Fruit fly (Drosophila melanogaster): ENCODE measurements around the gene ttk.

Gene ttk

DNA sequence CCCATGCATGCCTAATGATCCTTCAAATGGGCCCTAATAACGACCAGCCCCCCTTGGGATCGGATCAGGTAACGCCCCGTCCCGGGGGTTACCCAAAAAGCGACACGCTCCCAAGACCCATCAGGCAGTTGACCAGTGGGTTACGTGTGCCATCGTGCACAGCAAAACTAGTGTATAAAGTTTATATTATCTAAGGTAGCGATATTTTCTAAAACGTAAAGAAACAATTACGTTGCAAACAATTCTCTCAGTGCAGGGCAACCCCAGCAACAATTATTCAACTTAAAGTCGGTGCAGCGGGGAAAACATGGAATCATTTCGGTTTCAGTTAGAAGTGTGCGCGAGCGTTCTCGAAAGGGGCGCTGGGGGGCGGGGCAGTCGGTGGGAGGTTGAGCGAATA is 1.1 kb upstream of the ttk start (continued):
- TF ChIP-seq ci (GFP tag; IDR thresholded peaks at IDR 0.05): peak; percentile 53; the same call in 1 of the 3 replicates
- no peak for TF ChIP-seq Fer3 (tag; optimal IDR thresholded peaks at IDR 0.05)
- no peak for TF ChIP-seq CTCF (GFP tag; optimal IDR thresholded peaks at IDR 0.05)
- peak; percentile 6 for TF ChIP-seq PHDP (tag; optimal IDR thresholded peaks at IDR 0.05)
- TF ChIP-seq chn (GFP tag; optimal IDR thresholded peaks at IDR 0.05): no peak
- peak; percentile 1 for TF ChIP-seq CG10267 (tag; optimal IDR thresholded peaks at IDR 0.05)
- TF ChIP-seq CG31388 (GFP tag; optimal IDR thresholded peaks at IDR 0.05): no peak
- TF ChIP-seq CG12155 (GFP tag; optimal IDR thresholded peaks at IDR 0.05): no peak
- no peak for TF ChIP-seq CG10565 (GFP tag; optimal IDR thresholded peaks at IDR 0.05)
- TF ChIP-seq Fer1 (GFP tag; optimal IDR thresholded peaks at IDR 0.05): no peak
- 0 out of 2 replicates have a peak, but pooled peaks have one; percentile 5 for TF ChIP-seq lmd (GFP tag; IDR thresholded peaks at IDR 0.05)
- no peak for TF ChIP-seq NK7.1 (GFP tag; optimal IDR thresholded peaks at IDR 0.05)
- peak; percentile 26 for TF ChIP-seq Sox100B (GFP tag; optimal IDR thresholded peaks at IDR 0.05)
- TF ChIP-seq sna (GFP tag; IDR thresholded peaks at IDR 0.05; ENCODE audit: partially characterized antibody): no peak
- TF ChIP-seq CG17612 (GFP tag; IDR thresholded peaks at IDR 0.05): no peak
- TF ChIP-seq Mrtf (GFP tag; IDR thresholded peaks at IDR 0.05): no peak
- no peak for TF ChIP-seq Dll (GFP tag; IDR thresholded peaks at IDR 0.05; ENCODE audit: partially characterized antibody)
- no peak for TF ChIP-seq CG5953 (GFP tag; IDR thresholded peaks at IDR 0.05)
- peak in 1 of 2 experiments; percentile 45 for TF ChIP-seq bsh (GFP tag; optimal IDR thresholded peaks at IDR 0.05)
- TF ChIP-seq YL-1 (GFP tag; optimal IDR thresholded peaks at IDR 0.05): no peak
- peak; percentile 34 for TF ChIP-seq CG4360 (GFP tag; IDR thresholded peaks at IDR 0.05)
- TF ChIP-seq CG11723 (GFP tag; optimal IDR thresholded peaks at IDR 0.05): no peak
- peak; percentile 20 for TF ChIP-seq CG33557 (GFP tag; optimal IDR thresholded peaks at IDR 0.05)
- no peak for TF ChIP-seq pnt (GFP tag; optimal IDR thresholded peaks at IDR 0.05)
- no peak for TF ChIP-seq Taf1 (GFP tag; IDR thresholded peaks at IDR 0.05)
- no peak for TF ChIP-seq pita (GFP tag; optimal IDR thresholded peaks at IDR 0.05)
- no peak for TF ChIP-seq croc (GFP tag; conservative IDR thresholded peaks at IDR 0.05)
- no peak for TF ChIP-seq Deaf1 (tag; optimal IDR thresholded peaks at IDR 0.05)
- TF ChIP-seq CG14710 (tag; optimal IDR thresholded peaks at IDR 0.05): peak; percentile 38
- TF ChIP-seq grn (GFP tag; optimal IDR thresholded peaks at IDR 0.05): peak; percentile 10
- TF ChIP-seq sr (GFP tag; IDR thresholded peaks at IDR 0.05): no peak
- no peak for TF ChIP-seq gcm (GFP tag; optimal IDR thresholded peaks at IDR 0.05)
- no peak for TF ChIP-seq Dad (GFP tag; optimal IDR thresholded peaks at IDR 0.05)
- no peak for TF ChIP-seq CG3407 (GFP tag; optimal IDR thresholded peaks at IDR 0.05)
- TF ChIP-seq seq (GFP tag; IDR thresholded peaks at IDR 0.05): 0 out of 2 replicates have a peak, but pooled peaks have one; percentile 24
- no peak for TF ChIP-seq CG3838 (GFP tag; optimal IDR thresholded peaks at IDR 0.05)
- TF ChIP-seq Hr39 (optimal IDR thresholded peaks at IDR 0.05): no peak
- TF ChIP-seq fd102C (GFP tag; optimal IDR thresholded peaks at IDR 0.05): no peak
- TF ChIP-seq ind (GFP tag; optimal IDR thresholded peaks at IDR 0.05): no peak
- no peak for TF ChIP-seq caup (GFP tag; optimal IDR thresholded peaks at IDR 0.05; ENCODE audit: severe bottlenecking)
- no peak for TF ChIP-seq Meics (GFP tag; optimal IDR thresholded peaks at IDR 0.05)
- TF ChIP-seq CG11093 (GFP tag; IDR thresholded peaks at IDR 0.05): 0 out of 3 replicates have a peak, but pooled peaks have one; percentile 23
- TF ChIP-seq Myb (GFP tag; optimal IDR thresholded peaks at IDR 0.05): no peak
- no peak for TF ChIP-seq NC2α (GFP tag; optimal IDR thresholded peaks at IDR 0.05)
- no peak for TF ChIP-seq CG3163 (GFP tag; optimal IDR thresholded peaks at IDR 0.05)
- no peak for TF ChIP-seq pzg (GFP tag; optimal IDR thresholded peaks at IDR 0.05)
- TF ChIP-seq Aef1 (GFP tag; IDR thresholded peaks at IDR 0.05): no peak
- TF ChIP-seq CG9797 (GFP tag; optimal IDR thresholded peaks at IDR 0.05): no peak
- no peak for TF ChIP-seq CG11398 (GFP tag; optimal IDR thresholded peaks at IDR 0.05)
- no peak for TF ChIP-seq Gsc (GFP tag; IDR thresholded peaks at IDR 0.05)
- TF ChIP-seq vnd (GFP tag; IDR thresholded peaks at IDR 0.05; ENCODE audit: partially characterized antibody): no peak
- TF ChIP-seq zf30C (GFP tag; optimal IDR thresholded peaks at IDR 0.05): peak; percentile 73
- no peak for TF ChIP-seq CG4730 (GFP tag; IDR thresholded peaks at IDR 0.05)

Measured in whole organism, embryonic.